Fruit fly (Drosophila melanogaster) whole organism, embryonic: ENCODE measurements around the gene CG31638.

Experiments
- Atf-2 ChIP-seq: fragments of 200-800 bp; sonication (Bioruptor generic); optimal IDR thresholded peaks from 2 replicates; lab custom pipeline; 2016; ENCODE audit warnings: missing biosample characterization, missing genetic modification characterization
- CG10565 ChIP-seq: fragments of 200-800 bp; sonication (Bioruptor generic); optimal IDR thresholded peaks from 3 replicates; lab custom pipeline; 2016; ENCODE audit warnings: missing biosample characterization, mild to moderate bottlenecking, missing genetic modification characterization
- CG10979 ChIP-seq: fragments of 200-800 bp; sonication (Bioruptor generic); optimal IDR thresholded peaks from 2 replicates; lab custom pipeline; 2018; ENCODE audit warnings: missing biosample characterization, mild to moderate bottlenecking, missing genetic modification characterization, moderate library complexity
- CG1233 ChIP-seq: fragments of 200-800 bp; sonication (Bioruptor generic); optimal IDR thresholded peaks from 4 replicates; lab custom pipeline; 2018; ENCODE audit warnings: missing biosample characterization, mild to moderate bottlenecking, missing genetic modification characterization
- CG13424 ChIP-seq: fragments of 200-800 bp; sonication (Bioruptor generic); optimal IDR thresholded peaks from 2 replicates; lab custom pipeline; 2019; ENCODE audit warnings: missing biosample characterization, mild to moderate bottlenecking, missing genetic modification characterization, moderate library complexity
- CG13775 ChIP-seq: fragments of 200-800 bp; sonication (Bioruptor generic); optimal IDR thresholded peaks from 3 replicates; lab custom pipeline; 2017; ENCODE audit warnings: missing biosample characterization, mild to moderate bottlenecking, missing genetic modification characterization
- CG15601 ChIP-seq: fragments of 200-800 bp; sonication (Bioruptor generic); optimal IDR thresholded peaks from 3 replicates; lab custom pipeline; 2019; ENCODE audit warnings: missing biosample characterization, mild to moderate bottlenecking, missing genetic modification characterization, moderate library complexity
- CG1602 ChIP-seq: fragments of 200-800 bp; sonication (Bioruptor generic); optimal IDR thresholded peaks from 3 replicates; lab custom pipeline; 2016; ENCODE audit warnings: missing biosample characterization, missing genetic modification characterization
- CG1603 ChIP-seq: fragments of 200-800 bp; sonication (Bioruptor generic); optimal IDR thresholded peaks from 2 replicates; lab custom pipeline; 2019; ENCODE audit warnings: missing biosample characterization, mild to moderate bottlenecking, missing genetic modification characterization, moderate library complexity
- CG16779 ChIP-seq: fragments of 200-800 bp; sonication (Bioruptor generic); IDR thresholded peaks from 2 replicates; pipeline ENCODE4 v1.3.6; 2022; ENCODE audit warnings: missing biosample characterization, missing genetic modification characterization
- CG17385 ChIP-seq: fragments of 200-800 bp; sonication (Bioruptor generic); optimal IDR thresholded peaks from 3 replicates; lab custom pipeline; 2018; ENCODE audit warnings: missing biosample characterization, mild to moderate bottlenecking, missing genetic modification characterization
- CG17568 ChIP-seq: fragments of 200-800 bp; sonication (Bioruptor generic); optimal IDR thresholded peaks from 2 replicates; lab custom pipeline; 2018; ENCODE audit warnings: missing biosample characterization, mild to moderate bottlenecking, missing genetic modification characterization, moderate library complexity
- CG18476 ChIP-seq: fragments of 200-800 bp; sonication (Bioruptor generic); optimal IDR thresholded peaks from 2 replicates; lab custom pipeline; 2016; ENCODE audit warnings: missing biosample characterization, mild to moderate bottlenecking, missing genetic modification characterization
- CG2875 ChIP-seq: fragments of 200-800 bp; sonication (Bioruptor generic); optimal IDR thresholded peaks from 2 replicates; lab custom pipeline; 2017; ENCODE audit warnings: missing biosample characterization, mild to moderate bottlenecking, missing genetic modification characterization, missing genetic modification reagents
- CG31224 ChIP-seq: fragments of 200-800 bp; sonication (Bioruptor generic); IDR thresholded peaks from 2 replicates; pipeline ENCODE4 v1.3.6; 2022; ENCODE audit warnings: missing biosample characterization, missing genetic modification characterization
- CG32767 ChIP-seq: fragments of 200-800 bp; sonication (Bioruptor generic); IDR thresholded peaks from 2 replicates; pipeline ENCODE4 v1.3.6; 2022; ENCODE audit warnings: missing biosample characterization, missing genetic modification characterization
- CG33557 ChIP-seq: fragments of 200-800 bp; sonication (Bioruptor generic); optimal IDR thresholded peaks from 2 replicates; lab custom pipeline; 2019; ENCODE audit warnings: missing biosample characterization, mild to moderate bottlenecking, missing genetic modification characterization, moderate library complexity
- CG34224 ChIP-seq: fragments of 200-800 bp; sonication (Bioruptor generic); IDR thresholded peaks from 3 replicates; pipeline ENCODE4 v1.3.6; 2022; ENCODE audit warnings: missing biosample characterization, missing genetic modification characterization; ENCODE audit not compliant: partially characterized antibody
- CG6272 ChIP-seq: fragments of 200-800 bp; sonication (Bioruptor generic); IDR thresholded peaks from 2 replicates; pipeline ENCODE4 v1.3.6; 2022; ENCODE audit warnings: missing biosample characterization, missing genetic modification characterization
- Chrac-16 ChIP-seq: fragments of 200-800 bp; sonication (Bioruptor generic); optimal IDR thresholded peaks from 3 replicates; lab custom pipeline; 2016; ENCODE audit warnings: missing biosample characterization, missing genetic modification characterization
- CkIIα-i1 ChIP-seq: fragments of 200-800 bp; sonication (Bioruptor generic); IDR thresholded peaks from 2 replicates; pipeline ENCODE4 v1.3.6; 2022; ENCODE audit warnings: missing biosample characterization, missing genetic modification characterization
- Dfd ChIP-seq, 2 experiments: fragments of >200 bp; optimal IDR thresholded peaks; 2 replicates each; lab custom pipeline; 2017; ENCODE audit warnings: missing biosample characterization in 2 of 2, missing genetic modification characterization in 2 of 2
- Drgx ChIP-seq: fragments of 200-800 bp; sonication (Bioruptor generic); IDR thresholded peaks from 2 replicates; pipeline ENCODE4 v1.3.6; 2022; ENCODE audit warnings: missing biosample characterization, missing genetic modification characterization
- HLH4C ChIP-seq: fragments of 200-800 bp; sonication (Bioruptor generic); IDR thresholded peaks from 3 replicates; pipeline ENCODE4 v1.3.6; 2022; ENCODE audit warnings: missing biosample characterization, missing genetic modification characterization; ENCODE audit not compliant: partially characterized antibody
- HLHmδ ChIP-seq: fragments of 200-800 bp; sonication (Bioruptor generic); optimal IDR thresholded peaks from 2 replicates; lab custom pipeline; 2018; ENCODE audit warnings: missing biosample characterization, mild to moderate bottlenecking, missing genetic modification characterization, moderate library complexity
- Lhr ChIP-seq: fragments of 200-800 bp; sonication (Bioruptor generic); optimal IDR thresholded peaks from 3 replicates; lab custom pipeline; 2017; ENCODE audit warnings: mild to moderate bottlenecking, missing biosample characterization, missing genetic modification reagents, missing genetic modification characterization
- Mad ChIP-seq: fragments of 200-800 bp; sonication (Bioruptor generic); optimal IDR thresholded peaks from 2 replicates; lab custom pipeline; 2016; ENCODE audit warnings: missing biosample characterization, missing genetic modification characterization
- NFAT ChIP-seq: fragments of 200-800 bp; sonication (Bioruptor generic); IDR thresholded peaks from 2 replicates; pipeline ENCODE4 v1.3.6; 2022; ENCODE audit warnings: missing biosample characterization, missing genetic modification characterization
- NK7.1 ChIP-seq: fragments of 200-800 bp; sonication (Bioruptor generic); optimal IDR thresholded peaks from 3 replicates; lab custom pipeline; 2016; ENCODE audit warnings: missing biosample characterization, missing genetic modification characterization
- Poxn ChIP-seq: fragments of 200-800 bp; sonication (Bioruptor generic); IDR thresholded peaks from 2 replicates; pipeline ENCODE4 v1.3.6; 2022; ENCODE audit warnings: missing biosample characterization, missing genetic modification characterization
- Rfx ChIP-seq: fragments of 200-800 bp; sonication (Bioruptor generic); IDR thresholded peaks from 2 replicates; pipeline ENCODE4 v1.3.6; 2022; ENCODE audit warnings: missing biosample characterization, missing genetic modification characterization
- Six4 ChIP-seq: fragments of 200-800 bp; sonication (Bioruptor generic); optimal IDR thresholded peaks from 2 replicates; lab custom pipeline; 2016; ENCODE audit warnings: missing biosample characterization, missing genetic modification characterization
- aop ChIP-seq: fragments of 200-800 bp; sonication (Bioruptor generic); IDR thresholded peaks from 2 replicates; pipeline ENCODE4 v1.3.6; 2022; ENCODE audit warnings: missing biosample characterization, missing genetic modification characterization
- ase ChIP-seq: fragments of 200-800 bp; sonication (Bioruptor generic); IDR thresholded peaks from 3 replicates; pipeline ENCODE4 v1.3.6; 2022; ENCODE audit warnings: missing biosample characterization, missing genetic modification characterization
- chn ChIP-seq: fragments of 200-800 bp; sonication (Bioruptor generic); optimal IDR thresholded peaks from 2 replicates; lab custom pipeline; 2016; ENCODE audit warnings: missing biosample characterization, missing genetic modification characterization
- disco-r ChIP-seq: fragments of 200-800 bp; sonication (Bioruptor generic); optimal IDR thresholded peaks from 2 replicates; lab custom pipeline; 2016; ENCODE audit warnings: missing biosample characterization, missing genetic modification characterization
- eyg ChIP-seq: fragments of 200-800 bp; sonication (Bioruptor generic); optimal IDR thresholded peaks from 3 replicates; lab custom pipeline; 2016; ENCODE audit warnings: missing biosample characterization, missing genetic modification characterization
- gfzf ChIP-seq: fragments of 200-800 bp; sonication (Bioruptor generic); optimal IDR thresholded peaks from 2 replicates; lab custom pipeline; 2016; ENCODE audit warnings: missing biosample characterization, mild to moderate bottlenecking, missing genetic modification characterization, moderate library complexity
- mam ChIP-seq: fragments of 200-800 bp; sonication (Bioruptor generic); optimal IDR thresholded peaks from 3 replicates; lab custom pipeline; 2016; ENCODE audit warnings: missing biosample characterization, missing genetic modification characterization
- nerfin-1 ChIP-seq: fragments of 200-800 bp; sonication (Bioruptor generic); optimal IDR thresholded peaks from 3 replicates; lab custom pipeline; 2019; ENCODE audit warnings: missing biosample characterization, mild to moderate bottlenecking, missing genetic modification characterization, moderate library complexity
- nerfin-2 ChIP-seq: fragments of 200-800 bp; sonication (Bioruptor generic); IDR thresholded peaks from 2 replicates; pipeline ENCODE4 v1.3.6; 2022; ENCODE audit warnings: missing biosample characterization, missing genetic modification characterization; ENCODE audit not compliant: partially characterized antibody
- phol ChIP-seq: fragments of 200-800 bp; sonication (Bioruptor generic); optimal IDR thresholded peaks from 3 replicates; lab custom pipeline; 2018; ENCODE audit warnings: missing biosample characterization, mild to moderate bottlenecking, missing genetic modification characterization, moderate library complexity
- scrt ChIP-seq: fragments of 200-800 bp; sonication (Bioruptor generic); optimal IDR thresholded peaks from 2 replicates; lab custom pipeline; 2018; ENCODE audit warnings: missing biosample characterization, mild to moderate bottlenecking, missing genetic modification characterization, moderate library complexity
- sens-2 ChIP-seq: fragments of 200-800 bp; sonication (Bioruptor generic); IDR thresholded peaks from 2 replicates; pipeline ENCODE4 v1.3.6; 2022; ENCODE audit warnings: missing biosample characterization, missing genetic modification characterization
- toy ChIP-seq: fragments of 200-800 bp; sonication (Bioruptor generic); IDR thresholded peaks from 2 replicates; pipeline ENCODE4 v1.3.6; 2022; ENCODE audit warnings: missing biosample characterization, missing genetic modification characterization
- trh ChIP-seq: fragments of 200-800 bp; sonication (Bioruptor generic); optimal IDR thresholded peaks from 2 replicates; lab custom pipeline; 2016; ENCODE audit warnings: missing biosample characterization, missing genetic modification characterization
- twi ChIP-seq: fragments of 200-800 bp; optimal IDR thresholded peaks from 2 replicates; lab custom pipeline; 2019; ENCODE audit warnings: missing biosample characterization, mild to moderate bottlenecking, missing genetic modification characterization, moderate library complexity
- unpg ChIP-seq: fragments of 200-800 bp; sonication (Bioruptor generic); optimal IDR thresholded peaks from 3 replicates; lab custom pipeline; 2018; ENCODE audit warnings: missing biosample characterization, mild to moderate bottlenecking, missing genetic modification characterization, moderate library complexity
- wor ChIP-seq: fragments of 200-800 bp; sonication (Bioruptor generic); IDR thresholded peaks from 2 replicates; pipeline ENCODE4 v1.3.6; 2022; ENCODE audit warnings: missing biosample characterization, missing genetic modification characterization
- yki ChIP-seq: fragments of >200 bp; optimal IDR thresholded peaks from 3 replicates; lab custom pipeline; 2018

CG31638 gene

DNA sequence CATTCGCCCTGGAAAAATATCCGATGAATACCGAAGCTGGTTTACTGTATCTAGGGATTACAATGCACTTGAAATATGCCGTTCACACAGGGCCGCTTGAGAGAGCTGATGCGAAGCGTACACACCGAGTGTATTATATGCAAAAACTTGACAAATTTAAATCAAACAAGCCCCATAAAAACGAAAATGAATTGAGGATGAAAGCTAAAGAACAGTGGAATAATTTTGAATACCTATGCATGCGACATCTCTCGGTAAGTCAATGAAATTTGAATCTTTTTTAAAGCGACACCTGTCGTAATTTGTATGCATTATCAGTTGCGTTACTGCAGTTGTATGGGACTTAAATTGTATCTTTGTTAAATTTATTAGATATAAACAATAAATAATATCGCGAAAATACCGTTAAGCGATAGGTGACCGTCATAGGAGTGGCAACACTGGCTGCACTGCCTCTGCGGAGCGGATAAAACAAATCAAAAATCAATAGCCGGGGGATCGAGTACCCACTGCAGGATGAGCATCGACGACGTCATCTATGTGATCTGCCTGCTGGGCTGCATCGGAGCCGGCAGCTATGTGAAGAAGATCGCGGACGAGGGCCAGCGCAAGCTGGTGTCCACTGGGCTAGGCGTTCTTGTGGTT is 34.8 kb upstream of the CG31638 start, which contains the start of gene frj (continued):
- TF ChIP-seq CG1233 (GFP tag; lab: Kevin White, UChicago) (no peak), CG34224 (GFP tag; lab: Robert Waterston, UW) (0 out of 3 replicates have a peak, but pooled peaks have one; percentile 38), CG1603 (tag; lab: Kevin White, UChicago) (peak; percentile 88), NK7.1 (GFP tag; lab: Kevin White, UChicago) (no peak), phol (tag; lab: Kevin White, UChicago) (peak; percentile 80), eyg (GFP tag; lab: Kevin White, UChicago) (peak; percentile 42), CG10565 (no peak), CG15601 (tag; lab: Kevin White, UChicago) (peak; percentile 46), Poxn (GFP tag; lab: Robert Waterston, UW) (no peak), Chrac-16 (GFP tag; lab: Kevin White, UChicago) (peak; percentile 63), CG6272 (peak; percentile 52), Atf-2 (GFP tag; lab: Kevin White, UChicago) (peak; percentile 45), unpg (GFP tag; lab: Kevin White, UChicago) (peak; percentile 55), CG16779 (no peak), Drgx (GFP tag; lab: Robert Waterston, UW) (peak; percentile 36; the same call in 1 of the 2 replicates), HLHmδ (GFP tag; lab: Kevin White, UChicago) (no peak), CG13424 (tag; lab: Kevin White, UChicago) (peak; percentile 63), scrt (no peak), sens-2 (no peak), yki (lab: Kevin White, UChicago) (no peak), CG1602 (GFP tag; lab: Kevin White, UChicago) (peak; percentile 66), CG10979 (peak; percentile 48), CG13775 (GFP tag; lab: Kevin White, UChicago) (peak; percentile 69), chn (GFP tag; lab: Kevin White, UChicago) (peak; percentile 55), CG17385 (peak; percentile 10), mam (GFP tag; lab: Kevin White, UChicago) (peak; percentile 80), disco-r (GFP tag; lab: Kevin White, UChicago) (no peak), HLH4C (GFP tag; lab: Robert Waterston, UW) (0 out of 3 replicates have a peak, but pooled peaks have one; percentile 45), Rfx (GFP tag; lab: Robert Waterston, UW) (peak; percentile 84), Mad (peak; percentile 71), nerfin-1 (peak; percentile 71), CG17568 (GFP tag; lab: Kevin White, UChicago) (peak; percentile 26), CG2875 (GFP tag; lab: Kevin White, UChicago) (peak; percentile 55), CG18476 (GFP tag; lab: Kevin White, UChicago) (peak; percentile 33), Six4 (GFP tag; lab: Kevin White, UChicago) (peak; percentile 32), toy (GFP tag; lab: Robert Waterston, UW) (no peak), CG31224 (GFP tag; lab: Robert Waterston, UW) (0 out of 2 replicates have a peak, but pooled peaks have one; percentile 25), Dfd (GFP tag; optimal IDR thresholded peaks at IDR 0.05; lab: Kevin White, UChicago) (peak in 1 of 2 experiments; percentile 62), CG33557 (no peak), trh (GFP tag; lab: Kevin White, UChicago) (no peak), Lhr (GFP tag; lab: Kevin White, UChicago) (peak; percentile 92), NFAT (peak; percentile 61), gfzf (peak; percentile 95), CG32767 (GFP tag; lab: Robert Waterston, UW) (no peak), nerfin-2 (GFP tag; lab: Robert Waterston, UW) (0 out of 2 replicates have a peak, but pooled peaks have one; percentile 13), ase (GFP tag; lab: Robert Waterston, UW) (peak; percentile 69; the same call in 2 of the 3 replicates), wor (GFP tag; lab: Robert Waterston, UW) (no peak), CkIIα-i1 (GFP tag; lab: Robert Waterston, UW) (no peak), twi (tag; lab: Kevin White, UChicago) (peak; percentile 40), aop (peak; percentile 31; the same call in 1 of the 2 replicates)
